Worm (Caenorhabditis elegans): Measurements from ENCODE around the gene ZK1251.3.

Gene ZK1251.3

DNA sequence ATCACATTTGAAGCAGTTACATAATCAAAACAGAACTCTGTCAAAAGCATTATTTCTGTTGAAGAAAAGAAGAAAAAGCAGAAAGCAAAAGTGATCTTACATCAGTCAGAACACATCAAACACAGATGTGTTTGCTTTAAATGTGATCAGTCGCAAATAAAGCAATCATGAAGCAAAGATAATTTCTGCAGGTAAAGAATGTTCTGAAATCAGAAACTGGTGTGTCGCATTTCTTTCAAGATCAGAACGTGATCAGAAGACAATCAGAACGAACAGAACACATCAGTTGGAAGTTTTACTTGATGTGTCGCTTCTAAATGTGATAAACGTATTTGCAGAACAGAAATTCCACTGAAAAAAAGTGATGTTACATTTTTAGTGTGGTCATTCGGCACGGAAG is 15.6 kb downstream of the ZK1251.3 start:
- TF ChIP-seq unc-62 (GFP tag; optimal IDR thresholded peaks at IDR 0.05) = no peak

DNA sequence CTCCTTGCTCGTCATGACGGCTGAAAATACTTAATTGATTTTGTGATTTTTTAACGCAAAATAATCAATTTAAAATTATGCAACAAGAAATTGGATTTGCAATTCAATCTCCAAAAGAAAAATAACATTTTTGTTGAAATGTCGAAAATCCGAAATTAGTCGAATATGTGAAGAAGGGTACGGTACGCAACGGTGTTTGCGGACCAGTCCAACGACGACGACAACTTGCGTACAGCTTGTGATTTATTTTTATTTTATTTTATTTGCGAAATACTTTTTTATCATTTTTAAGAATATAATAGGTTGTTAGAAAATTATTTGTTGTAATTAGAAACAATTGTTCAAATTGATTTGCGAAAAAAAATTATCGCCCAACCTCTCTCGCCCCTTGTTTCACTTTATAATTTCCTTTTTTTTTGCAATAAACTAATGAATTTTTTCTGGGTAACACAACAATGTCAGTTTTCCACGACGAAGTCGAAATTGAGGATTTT is 23.3 kb downstream of the ZK1251.3 start, which contains the start of the genes dcaf-1 and dph-3:
TSS of gene dcaf-1 (minus strand) at position 20 of the 494 bp plus-strand sequence.
TSS of gene dph-3 (plus strand) at position 444 of the 494 bp plus-strand sequence.
- no peak for TF ChIP-seq unc-62 (GFP tag; optimal IDR thresholded peaks at IDR 0.05)

DNA sequence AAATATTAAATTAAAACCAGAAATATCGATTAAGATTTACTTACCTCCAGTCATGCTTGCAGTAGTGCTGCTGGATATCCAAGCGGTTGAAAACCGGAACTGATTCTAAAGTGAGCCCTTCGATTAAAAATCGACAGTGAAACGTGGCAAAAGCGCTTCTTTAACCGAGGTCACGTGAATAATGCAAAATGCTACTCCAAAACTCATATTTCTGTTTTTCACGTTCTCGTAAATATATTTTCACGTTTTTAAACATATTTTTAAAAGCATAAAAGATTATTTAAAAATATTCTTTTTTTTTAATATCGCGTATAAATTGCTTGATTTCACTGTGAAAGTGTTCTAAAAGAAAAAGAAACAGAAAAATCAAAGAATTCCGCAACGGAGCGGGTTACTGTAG is 25.7 kb downstream of the ZK1251.3 start, which contains the start of gene ant-1.3:
TSS of gene ant-1.3 (minus strand) at position 101 of the 400 bp plus-strand sequence.
- TF ChIP-seq unc-62 (GFP tag; optimal IDR thresholded peaks at IDR 0.05) = no peak

ce11 chrIV:9709887-9710286 is 26.4 kb downstream of the ZK1251.3 start, which contains the start of gene nhr-38:
Gene nhr-38 (plus strand): TSS chrIV:9710187.
- no peak for TF ChIP-seq unc-62 (GFP tag; optimal IDR thresholded peaks at IDR 0.05)

- TF ChIP-seq unc-62 (GFP tag; optimal IDR thresholded peaks at IDR 0.05) = no peak
Observed at ce11 chrIV:9712782-9713181, 29.3 kb downstream of the ZK1251.3 start, which contains the start of gene K01H12.4. Gene K01H12.4 (plus strand): TSS chrIV:9713082.

DNA sequence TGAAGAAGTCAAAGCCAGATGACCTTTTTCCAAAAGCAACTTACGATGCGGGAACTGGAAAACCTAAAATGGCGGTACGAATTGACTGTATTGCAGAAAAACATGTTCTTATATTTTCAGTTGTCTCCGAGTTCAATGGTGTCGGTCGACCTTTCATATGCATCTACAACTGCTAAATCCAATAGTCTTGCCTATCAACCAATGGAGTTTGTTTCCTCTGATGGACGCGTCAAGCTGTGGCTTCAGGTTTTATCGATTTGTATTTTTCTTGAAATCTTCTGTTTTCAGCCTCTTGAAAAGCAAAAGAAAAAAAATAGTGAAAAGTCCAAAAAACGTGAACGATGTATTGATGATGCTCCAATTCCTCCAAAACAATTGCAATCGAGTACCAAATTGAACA is 30.8 kb downstream of the ZK1251.3 start:
- no peak for TF ChIP-seq unc-62 (GFP tag; optimal IDR thresholded peaks at IDR 0.05)

- no peak for TF ChIP-seq unc-62 (GFP tag; optimal IDR thresholded peaks at IDR 0.05)
Observed at ce11 chrIV:9716490-9716889, 33.0 kb downstream of the ZK1251.3 start.

DNA sequence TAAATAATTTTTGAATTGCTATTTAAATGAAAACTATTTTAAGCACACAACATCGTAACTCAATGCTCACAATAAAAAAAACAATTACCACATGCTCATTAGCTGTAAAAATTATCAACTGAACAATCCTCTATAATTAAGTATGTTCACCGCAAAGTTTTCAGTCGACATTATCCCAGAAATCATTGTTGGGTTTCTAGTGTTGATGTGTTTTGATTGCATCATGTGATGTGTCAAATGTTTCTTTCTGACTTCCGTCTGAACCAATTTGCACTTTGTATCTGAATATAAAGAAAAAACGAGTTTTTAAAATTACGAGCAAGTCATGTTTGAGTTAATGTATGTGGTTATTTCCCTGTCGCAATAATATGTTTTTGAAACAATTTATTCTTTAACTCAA is 34.4 kb downstream of the ZK1251.3 start:
- TF ChIP-seq unc-62 (GFP tag; optimal IDR thresholded peaks at IDR 0.05) = no peak

DNA sequence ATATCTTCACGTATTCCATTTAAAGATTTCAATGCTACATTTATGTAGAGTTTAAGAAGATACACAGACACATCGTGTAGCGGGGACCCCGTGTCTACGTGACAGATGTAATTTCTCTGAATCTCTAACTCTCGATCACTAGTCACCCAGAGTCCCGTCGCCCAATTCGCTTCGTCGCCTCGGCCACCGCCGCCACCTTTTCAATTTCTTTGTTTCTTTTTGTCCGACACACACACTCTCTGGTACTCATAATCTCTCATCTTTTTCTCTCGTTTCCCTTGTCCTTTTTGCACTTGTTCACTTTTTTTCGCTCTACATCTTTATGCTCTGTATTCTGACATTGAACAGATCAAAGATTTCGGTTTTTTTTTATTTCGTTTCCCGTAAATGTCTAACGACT is 34.9 kb downstream of the ZK1251.3 start:
- no peak for TF ChIP-seq unc-62 (GFP tag; optimal IDR thresholded peaks at IDR 0.05)

DNA sequence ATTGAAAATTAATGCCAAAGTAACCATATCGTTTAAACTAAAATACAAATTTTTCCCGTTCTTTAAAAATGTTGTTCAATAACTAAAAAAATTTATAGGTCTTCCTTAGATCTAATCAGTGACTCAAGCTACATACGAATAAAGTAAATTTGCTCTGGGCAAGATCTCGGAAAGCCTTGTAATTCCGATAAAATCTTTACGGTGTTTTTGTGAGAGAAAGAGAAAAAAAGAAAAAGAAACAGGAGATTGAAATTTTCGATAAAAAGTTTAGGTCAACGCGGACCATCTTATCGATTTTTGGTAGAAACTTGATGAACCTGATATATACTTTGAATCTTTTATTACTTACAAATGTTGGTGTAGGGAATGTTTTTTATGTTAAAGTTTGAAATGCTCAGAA is 39.7 kb downstream of the ZK1251.3 start:
- TF ChIP-seq unc-62 (GFP tag; optimal IDR thresholded peaks at IDR 0.05) = no peak

DNA sequence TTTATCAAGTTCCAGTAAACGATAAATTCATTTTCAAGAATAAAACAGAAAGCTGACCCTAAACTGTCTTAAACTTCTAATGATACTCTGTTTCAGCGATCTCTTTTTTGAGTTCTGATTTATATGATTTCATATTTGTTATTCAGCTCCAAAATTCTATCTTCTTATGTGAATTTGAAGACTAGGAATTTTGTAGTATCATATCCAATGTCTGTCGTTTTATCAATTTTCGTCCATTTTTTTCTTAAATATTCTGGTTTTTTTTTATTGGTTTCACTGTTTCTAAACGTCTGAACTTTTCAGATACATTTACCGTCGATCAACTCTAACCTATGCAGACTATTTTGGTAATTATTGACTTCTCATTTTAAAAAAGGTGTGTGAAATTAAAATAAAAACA is 41.5 kb downstream of the ZK1251.3 start, which contains the start of the genes nhr-138 and C28D4.18:
TSS of gene nhr-138 (plus strand) at position 304 of the 400 bp plus-strand sequence.
TSS of gene C28D4.18 (plus strand) at position 333 of the 400 bp plus-strand sequence.
- no peak for TF ChIP-seq unc-62 (GFP tag; optimal IDR thresholded peaks at IDR 0.05)

DNA sequence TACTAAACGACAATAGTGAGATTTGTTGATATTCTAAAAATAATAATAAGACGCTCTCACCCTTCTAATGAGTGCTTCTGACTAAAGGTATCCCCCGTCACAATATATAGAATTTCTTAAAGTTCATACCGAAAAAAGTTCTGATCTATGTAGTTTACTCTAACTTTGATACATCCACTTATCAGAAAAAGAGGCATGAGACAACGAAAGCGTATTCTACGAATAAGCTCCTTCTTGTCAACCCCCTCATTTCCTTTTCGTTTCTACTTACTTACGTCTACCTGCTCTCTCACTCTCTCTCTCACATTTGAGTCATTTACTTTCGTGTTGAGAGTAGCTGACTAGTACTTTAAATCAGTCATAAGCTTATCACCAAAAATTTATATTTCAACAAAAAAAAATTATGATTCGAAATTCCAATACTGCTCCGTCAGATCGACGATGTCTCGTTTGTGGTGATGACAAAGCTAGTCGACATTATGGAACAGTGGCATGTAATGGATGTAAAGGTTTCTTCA is 42.1 kb downstream of the ZK1251.3 start:
- TF ChIP-seq unc-62 (GFP tag; optimal IDR thresholded peaks at IDR 0.05) = no peak

- TF ChIP-seq unc-62 (GFP tag; optimal IDR thresholded peaks at IDR 0.05) = no peak
Observed at ce11 chrIV:9727217-9727616, 43.8 kb downstream of the ZK1251.3 start.

DNA sequence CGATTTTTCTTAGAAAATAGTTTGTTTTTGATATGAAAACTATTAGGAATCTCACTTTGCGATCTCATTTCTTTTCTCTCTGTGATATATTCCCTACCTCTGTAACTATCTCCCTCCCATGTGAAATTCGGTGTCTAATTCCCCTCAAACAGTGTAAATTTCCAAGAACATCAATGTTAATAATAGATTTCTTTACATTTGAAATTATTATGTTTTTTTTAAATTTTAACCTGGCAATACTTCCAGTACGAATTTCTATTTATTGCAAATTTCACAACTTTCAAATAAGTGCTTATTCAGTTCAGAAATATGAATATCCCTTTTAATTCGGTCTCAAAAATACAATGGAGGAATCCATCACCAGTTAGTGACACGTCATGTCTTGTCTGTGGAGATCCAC is 44.9 kb downstream of the ZK1251.3 start, which contains the start of gene nhr-100:
TSS of gene nhr-100 (plus strand) at position 301 of the 400 bp plus-strand sequence.
- TF ChIP-seq unc-62 (GFP tag; optimal IDR thresholded peaks at IDR 0.05) = no peak

DNA sequence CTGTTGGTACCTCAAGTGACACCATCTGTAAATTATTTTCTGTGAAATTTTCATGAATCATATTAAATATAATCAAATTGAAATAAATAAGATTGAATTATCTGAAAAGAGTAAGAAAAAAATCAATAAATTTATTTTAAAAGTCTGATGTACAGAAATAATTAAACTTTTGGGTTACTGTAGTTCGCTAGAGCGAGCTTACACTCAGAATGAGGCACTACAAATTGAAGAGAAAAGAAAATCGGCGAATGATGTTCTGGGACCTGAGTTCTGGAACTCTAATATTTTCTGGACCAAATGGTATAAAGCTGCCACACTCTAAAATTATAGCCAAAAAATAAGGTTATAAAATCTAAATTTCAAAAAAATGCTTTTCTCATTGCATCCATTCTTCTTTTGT is 50.4 kb downstream of the ZK1251.3 start:
- TF ChIP-seq unc-62 (GFP tag; optimal IDR thresholded peaks at IDR 0.05) = no peak

Data from whole organism, dauer.